In the genomic region with DNA sequence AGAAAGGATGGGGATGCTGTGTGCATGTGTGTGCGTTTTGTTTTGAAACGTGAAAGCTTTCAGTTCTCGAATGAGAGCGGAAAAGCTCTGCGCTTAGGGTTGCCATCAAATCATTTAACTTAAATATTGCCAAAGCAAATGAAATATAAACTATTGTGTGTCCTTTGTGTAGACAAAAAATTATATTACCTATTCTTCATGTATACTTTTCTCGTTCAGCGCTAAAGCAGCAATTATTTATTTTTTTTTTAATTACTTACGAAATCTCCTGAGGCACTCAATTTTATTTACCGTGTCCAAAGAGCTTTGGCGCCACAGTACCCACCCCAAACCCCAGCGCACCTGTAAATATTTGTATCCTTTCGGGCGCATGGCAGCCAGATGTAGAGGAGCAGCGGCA, we compare ENCODE assay signal across 1 fruit fly cellular context.
TF ChIP-seq lines count a peak whose summit lies in the region.

No protein-coding gene starts in this region.

TF ChIP-seq in whole organism, embryonic, 481 proteins besides CTCF, POLR2A, EP300 and RAD21 (continued from another document):
- no peak for TF ChIP-seq CG8924 (tag; optimal IDR thresholded peaks at IDR 0.05; lab: Kevin White, UChicago)
- TF ChIP-seq CG8281 (tag; optimal IDR thresholded peaks at IDR 0.05; lab: Kevin White, UChicago), result no peak
- TF ChIP-seq gro (GFP tag; optimal IDR thresholded peaks at IDR 0.05; lab: Kevin White, UChicago), result peak; percentile 16
- peak; percentile 49; the same call in 1 of the 2 replicates for TF ChIP-seq ssp (GFP tag; IDR thresholded peaks at IDR 0.05; lab: Robert Waterston, UW)
- TF ChIP-seq dmrt11E (tag; optimal IDR thresholded peaks at IDR 0.05; lab: Kevin White, UChicago), result no peak
- TF ChIP-seq CG6683 (GFP tag; optimal IDR thresholded peaks at IDR 0.05; lab: Kevin White, UChicago), result peak; percentile 14
- no peak for TF ChIP-seq CG3838 (GFP tag; optimal IDR thresholded peaks at IDR 0.05; lab: Kevin White, UChicago)
- TF ChIP-seq btn (GFP tag; optimal IDR thresholded peaks at IDR 0.05; lab: Kevin White, UChicago), result no peak
- TF ChIP-seq CG3847 (GFP tag; IDR thresholded peaks at IDR 0.05; lab: Robert Waterston, UW), result peak; percentile 30
- TF ChIP-seq CG13624 (GFP tag; optimal IDR thresholded peaks at IDR 0.05; lab: Kevin White, UChicago), result peak; percentile 40
- no peak for TF ChIP-seq CG12071 (GFP tag; optimal IDR thresholded peaks at IDR 0.05; lab: Kevin White, UChicago)
- no peak for TF ChIP-seq CG31224 (GFP tag; IDR thresholded peaks at IDR 0.05; lab: Robert Waterston, UW)
- TF ChIP-seq scrt (GFP tag; optimal IDR thresholded peaks at IDR 0.05; lab: Kevin White, UChicago), result peak; percentile 39
- no peak for TF ChIP-seq prd (optimal IDR thresholded peaks at IDR 0.05; lab: Kevin White, UChicago)
- peak; percentile 50; the same call in 2 of the 3 replicates for TF ChIP-seq prd (GFP tag; IDR thresholded peaks at IDR 0.05; lab: Robert Waterston, UW)
- TF ChIP-seq Rx (GFP tag; IDR thresholded peaks at IDR 0.05; lab: Robert Waterston, UW), result peak; percentile 27; the same call in 1 of the 2 replicates
- TF ChIP-seq CG11504 (tag; optimal IDR thresholded peaks at IDR 0.05; lab: Kevin White, UChicago), result peak; percentile 45
- peak; percentile 27 for TF ChIP-seq Sox102F (GFP tag; optimal IDR thresholded peaks at IDR 0.05; lab: Kevin White, UChicago)
- no peak for TF ChIP-seq CG11456 (GFP tag; IDR thresholded peaks at IDR 0.05; lab: Robert Waterston, UW)
- TF ChIP-seq sens-2 (GFP tag; IDR thresholded peaks at IDR 0.05; lab: Robert Waterston, UW), result no peak
- TF ChIP-seq CG13775 (GFP tag; optimal IDR thresholded peaks at IDR 0.05; lab: Kevin White, UChicago), result peak; percentile 32
- TF ChIP-seq fd3F (GFP tag; optimal IDR thresholded peaks at IDR 0.05; lab: Kevin White, UChicago), result peak; percentile 15
- TF ChIP-seq CG10431 (GFP tag; optimal IDR thresholded peaks at IDR 0.05; lab: Kevin White, UChicago), result no peak
- TF ChIP-seq so (GFP tag; IDR thresholded peaks at IDR 0.05; lab: Robert Waterston, UW), result no peak
- no peak for TF ChIP-seq Atf3 (GFP tag; optimal IDR thresholded peaks at IDR 0.05; lab: Kevin White, UChicago)
- TF ChIP-seq lilli (GFP tag; optimal IDR thresholded peaks at IDR 0.05; lab: Kevin White, UChicago), result peak; percentile 67
- TF ChIP-seq C15 (GFP tag; IDR thresholded peaks at IDR 0.05; lab: Robert Waterston, UW), result no peak
- 0 out of 2 replicates have a peak, but pooled peaks have one; percentile 20 for TF ChIP-seq seq (GFP tag; IDR thresholded peaks at IDR 0.05; lab: Robert Waterston, UW)
- peak; percentile 30; the same call in 1 of the 2 replicates for TF ChIP-seq E2f2 (GFP tag; IDR thresholded peaks at IDR 0.05; lab: Robert Waterston, UW)
- no peak for TF ChIP-seq lola (GFP tag; optimal IDR thresholded peaks at IDR 0.05; lab: Kevin White, UChicago)
- TF ChIP-seq CG1603 (tag; optimal IDR thresholded peaks at IDR 0.05; lab: Kevin White, UChicago), result no peak
- peak; percentile 22; the same call in 1 of the 2 replicates for TF ChIP-seq CG10366 (GFP tag; IDR thresholded peaks at IDR 0.05; lab: Robert Waterston, UW)
- TF ChIP-seq gem (tag; optimal IDR thresholded peaks at IDR 0.05; lab: Kevin White, UChicago), result peak; percentile 54
- TF ChIP-seq tup (GFP tag; optimal IDR thresholded peaks at IDR 0.05; lab: Kevin White, UChicago), result no peak
- no peak for TF ChIP-seq fu2 (GFP tag; optimal IDR thresholded peaks at IDR 0.05; lab: Kevin White, UChicago)
- peak; percentile 41; the same call in 1 of the 2 replicates for TF ChIP-seq lmd (GFP tag; IDR thresholded peaks at IDR 0.05; lab: Robert Waterston, UW)
- TF ChIP-seq abd-A (tag; optimal IDR thresholded peaks at IDR 0.05; lab: Kevin White, UChicago), result no peak
- peak; percentile 26; the same call in 1 of the 3 replicates for TF ChIP-seq Aef1 (GFP tag; IDR thresholded peaks at IDR 0.05; lab: Robert Waterston, UW)
- TF ChIP-seq wdn (GFP tag; IDR thresholded peaks at IDR 0.05; lab: Robert Waterston, UW), result 0 out of 2 replicates have a peak, but pooled peaks have one; percentile 25
- TF ChIP-seq CG16815 (GFP tag; optimal IDR thresholded peaks at IDR 0.05; lab: Kevin White, UChicago), result no peak
- no peak for TF ChIP-seq CG34422 (GFP tag; IDR thresholded peaks at IDR 0.05; lab: Robert Waterston, UW)
- peak; percentile 77 for TF ChIP-seq Fer1 (GFP tag; optimal IDR thresholded peaks at IDR 0.05; lab: Kevin White, UChicago)
